Worm (Caenorhabditis elegans): ENCODE results near the gene srxa-12.

- no peak for TF ChIP-seq B0310.2 (tag; optimal IDR thresholded peaks at IDR 0.05)
- no peak for TF ChIP-seq hnd-1 (tag; optimal IDR thresholded peaks at IDR 0.05)
Measured at ce11 chrV:13936850-13937249, 10.4 kb downstream of the srxa-12 start, which contains the start of gene srw-145.

Measured in whole organism, early embryonic.